Fruit fly (Drosophila melanogaster): ENCODE measurements around the gene btsz.

btsz gene

DNA sequence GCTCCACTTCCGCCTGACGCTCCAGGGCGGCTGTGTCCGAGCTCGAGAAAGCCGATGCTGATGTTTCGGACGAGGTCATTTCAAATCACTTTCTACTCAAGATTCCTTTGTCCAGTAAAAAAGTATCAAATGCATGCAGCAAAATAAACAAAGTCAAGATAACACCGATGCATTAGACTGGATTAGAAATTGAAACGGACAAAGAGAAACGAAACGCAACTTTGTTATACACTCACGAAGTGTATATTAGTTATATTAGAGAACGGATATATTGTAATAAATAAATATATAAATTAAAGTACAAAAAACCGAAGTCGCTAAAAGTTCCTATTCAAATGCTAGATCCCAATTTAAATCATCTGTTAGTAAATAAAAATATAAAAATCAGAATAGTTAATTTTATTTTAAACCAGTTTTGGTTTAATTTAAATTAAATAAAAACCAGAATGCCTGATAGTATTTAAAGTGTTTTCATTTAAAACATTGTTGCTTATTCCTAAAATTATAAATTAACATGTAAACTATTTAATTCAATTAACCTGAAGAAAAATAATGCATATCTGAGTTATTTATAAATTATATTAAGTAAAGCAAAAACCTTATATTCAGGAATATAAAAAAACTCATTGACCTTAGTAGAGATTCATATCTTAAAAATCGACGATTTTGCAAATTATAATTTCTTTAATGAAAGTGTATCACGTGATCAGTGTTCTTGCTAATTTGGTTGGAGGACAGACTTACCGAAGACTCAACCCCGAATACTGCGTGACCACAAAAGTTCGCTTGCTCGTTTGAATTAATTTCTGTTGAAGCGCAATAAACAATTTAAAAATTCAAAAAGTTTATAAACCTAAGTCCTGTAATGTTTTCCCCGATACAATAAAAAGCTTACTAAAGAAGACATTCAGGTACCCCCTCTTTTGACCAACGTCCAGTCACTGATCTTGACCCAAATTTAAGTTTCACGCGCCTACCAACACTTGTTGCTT lies 18.8 kb upstream of the btsz start, which contains the start of gene Dph2 (continued):
- TF ChIP-seq NFAT (GFP tag; IDR thresholded peaks at IDR 0.05) = peak; percentile 81
- TF ChIP-seq CG2678 (tag; optimal IDR thresholded peaks at IDR 0.05) = peak; percentile 89
- TF ChIP-seq TFAM (GFP tag; optimal IDR thresholded peaks at IDR 0.05) = no peak
- TF ChIP-seq pum (GFP tag; optimal IDR thresholded peaks at IDR 0.05) = peak; percentile 30
- peak; percentile 22 for TF ChIP-seq HLH54F (GFP tag; optimal IDR thresholded peaks at IDR 0.05)
- TF ChIP-seq CG7271 (tag; optimal IDR thresholded peaks at IDR 0.05) = peak; percentile 62
- peak; percentile 59 for TF ChIP-seq CG1233 (GFP tag; optimal IDR thresholded peaks at IDR 0.05)
- TF ChIP-seq ap (GFP tag; IDR thresholded peaks at IDR 0.05) = peak; percentile 84
- peak; percentile 37; the same call in 1 of the 3 replicates for TF ChIP-seq CG7357 (GFP tag; IDR thresholded peaks at IDR 0.05)
- TF ChIP-seq nmo (GFP tag; optimal IDR thresholded peaks at IDR 0.05) = peak; percentile 83
- TF ChIP-seq Eip74EF (GFP tag; optimal IDR thresholded peaks at IDR 0.05) = peak in 1 of 2 experiments; percentile 60
- TF ChIP-seq klu (GFP tag; IDR thresholded peaks at IDR 0.05) = peak; percentile 40; the same call in 1 of the 2 replicates
- TF ChIP-seq row (GFP tag; IDR thresholded peaks at IDR 0.05) = peak; percentile 91
- TF ChIP-seq Dek (tag; optimal IDR thresholded peaks at IDR 0.05) = peak; percentile 82
- peak; percentile 50 for TF ChIP-seq kah (GFP tag; optimal IDR thresholded peaks at IDR 0.05)
- peak; percentile 74 for TF ChIP-seq Lhr (GFP tag; optimal IDR thresholded peaks at IDR 0.05)
- peak; percentile 87 for TF ChIP-seq CG7839 (tag; optimal IDR thresholded peaks at IDR 0.05)
- peak; percentile 83 for TF ChIP-seq Xrp1 (GFP tag; IDR thresholded peaks at IDR 0.05)
- TF ChIP-seq ro (GFP tag; IDR thresholded peaks at IDR 0.05) = peak; percentile 22; the same call in 1 of the 2 replicates
- peak; percentile 39 for TF ChIP-seq CG6683 (GFP tag; optimal IDR thresholded peaks at IDR 0.05)
- TF ChIP-seq CG9215 (GFP tag; IDR thresholded peaks at IDR 0.05) = peak; percentile 63
- TF ChIP-seq fd96Cb (tag; optimal IDR thresholded peaks at IDR 0.05) = peak; percentile 71
- TF ChIP-seq ewg (GFP tag; optimal IDR thresholded peaks at IDR 0.05) = no peak
- TF ChIP-seq CG17361 (GFP tag; IDR thresholded peaks at IDR 0.05) = peak; percentile 93
- peak; percentile 43 for TF ChIP-seq tin (GFP tag; optimal IDR thresholded peaks at IDR 0.05)
- peak; percentile 91 for TF ChIP-seq CG8924 (tag; optimal IDR thresholded peaks at IDR 0.05)
- no peak for TF ChIP-seq Hmr (GFP tag; optimal IDR thresholded peaks at IDR 0.05)
- TF ChIP-seq tio (GFP tag; optimal IDR thresholded peaks at IDR 0.05) = no peak
- TF ChIP-seq exex (tag; optimal IDR thresholded peaks at IDR 0.05) = peak; percentile 18
- TF ChIP-seq Side (GFP tag; optimal IDR thresholded peaks at IDR 0.05) = peak; percentile 25
- TF ChIP-seq Pdp1 (GFP tag; optimal IDR thresholded peaks at IDR 0.05) = peak; percentile 26 to 39
- TF ChIP-seq CG10462 (GFP tag; optimal IDR thresholded peaks at IDR 0.05) = no peak
- TF ChIP-seq Gsc (GFP tag; IDR thresholded peaks at IDR 0.05) = no peak
- peak; percentile 70 for TF ChIP-seq CG15696 (tag; optimal IDR thresholded peaks at IDR 0.05)
- peak; percentile 32 for TF ChIP-seq CG4820 (GFP tag; optimal IDR thresholded peaks at IDR 0.05)
- no peak for TF ChIP-seq CG17912 (GFP tag; optimal IDR thresholded peaks at IDR 0.05)
- TF ChIP-seq CG17829 (tag; optimal IDR thresholded peaks at IDR 0.05) = peak; percentile 86
- TF ChIP-seq CG11723 (GFP tag; optimal IDR thresholded peaks at IDR 0.05) = peak; percentile 11
- TF ChIP-seq inv (GFP tag; IDR thresholded peaks at IDR 0.05; ENCODE audit: partially characterized antibody) = no peak
- TF ChIP-seq CG2889 (GFP tag; IDR thresholded peaks at IDR 0.05) = peak; percentile 65; the same call in 2 of the 3 replicates
- peak; percentile 75 for TF ChIP-seq CG3847 (GFP tag; IDR thresholded peaks at IDR 0.05)
- TF ChIP-seq CG1602 (GFP tag; optimal IDR thresholded peaks at IDR 0.05) = peak; percentile 60
- TF ChIP-seq ase (GFP tag; IDR thresholded peaks at IDR 0.05) = peak; percentile 79; the same call in 2 of the 3 replicates
- peak; percentile 77 for TF ChIP-seq CG14441 (GFP tag; IDR thresholded peaks at IDR 0.05)
- TF ChIP-seq fd3F (GFP tag; optimal IDR thresholded peaks at IDR 0.05) = peak; percentile 64
- no peak for TF ChIP-seq luna (GFP tag; optimal IDR thresholded peaks at IDR 0.05)
- peak; percentile 61 for TF ChIP-seq esg (GFP tag; conservative IDR thresholded peaks at IDR 0.05)
- peak; percentile 55 for TF ChIP-seq run (tag; optimal IDR thresholded peaks at IDR 0.05)
